Worm (Caenorhabditis elegans) whole organism, L4/young adult: ENCODE results near the gene srh-120.

Experiments used
- W03F9.2 ChIP-seq: fragments of 150-350 bp; optimal IDR thresholded peaks from 2 replicates; lab custom pipeline; 2014; ENCODE audit warnings: missing biosample characterization, missing genetic modification characterization
- dao-5 ChIP-seq: sonication (generic microtip); optimal IDR thresholded peaks from 2 replicates; lab custom pipeline; 2016; ENCODE audit warnings: missing genotype, missing genetic modification characterization, moderate library complexity, missing compliant biosample characterization
- him-1 ChIP-seq: sonication (generic microtip); optimal IDR thresholded peaks from 2 replicates; lab custom pipeline; 2016; ENCODE audit warnings: missing genotype, missing genetic modification reagents, missing genetic modification characterization, missing compliant biosample characterization

srh-120 gene

ce11 chrV:17436492-17436891, 41.0 kb downstream of the srh-120 start, which contains the start of gene F20E11.18:
Gene F20E11.18, minus strand, starts transcription at chrV:17436592.
- TF ChIP-seq W03F9.2 (tag; lab: Kevin White, UChicago) (no peak), dao-5 (tag; lab: Kevin White, UChicago) (no peak), him-1 (tag; lab: Kevin White, UChicago) (no peak)

- no peak for TF ChIP-seq dao-5 (tag; lab: Kevin White, UChicago)
- TF ChIP-seq W03F9.2 (tag; lab: Kevin White, UChicago), result no peak
- TF ChIP-seq him-1 (tag; lab: Kevin White, UChicago), result no peak
These were observed 42.8 kb downstream of the srh-120 start, which contains the start of gene srsx-2 for ce11 chrV:17438317-17438716. Gene srsx-2, minus strand, starts transcription at chrV:17438417.

- TF ChIP-seq him-1 (tag; lab: Kevin White, UChicago) (no peak), W03F9.2 (tag; lab: Kevin White, UChicago) (no peak), dao-5 (tag; lab: Kevin White, UChicago) (no peak)
These were observed 43.9 kb downstream of the srh-120 start, which contains the start of gene srh-154 for ce11 chrV:17439406-17439805. Gene srh-154, plus strand, starts transcription at chrV:17439706.
